Worm (Caenorhabditis elegans) whole organism, L1 larva: Measurements from ENCODE around the gene K06A9.2.

Experiments used
- F16B12.6 ChIP-seq: fragments of 150-350 bp; optimal IDR thresholded peaks from 2 replicates; lab custom pipeline; 2014; ENCODE audit warnings: missing biosample characterization, missing genetic modification characterization
- Y116A8C.19 ChIP-seq: sonication (generic microtip); optimal IDR thresholded peaks from 2 replicates; lab custom pipeline; 2016; ENCODE audit warnings: missing compliant biosample characterization, missing genetic modification characterization, borderline replicate concordance
- blmp-1 ChIP-seq: fragments of 150-350 bp; optimal IDR thresholded peaks from 2 replicates; lab custom pipeline; 2014; ENCODE audit warnings: missing biosample characterization, missing genetic modification characterization
- ceh-82 ChIP-seq, 3 experiments: fragments of 150-350 bp in 1 of 3; sonication (generic microtip) in 2 of 3; optimal IDR thresholded peaks; 2 replicates each; lab custom pipeline; 2014 to 2017; ENCODE audit warnings: missing biosample characterization in 3 of 3, missing genetic modification characterization in 3 of 3
- ceh-88 ChIP-seq: fragments of 200-800 bp; sonication (Bioruptor generic); IDR thresholded peaks from 2 replicates; pipeline ENCODE4 v1.3.6; 2022; ENCODE audit warnings: missing genetic modification characterization, missing compliant biosample characterization
- ces-1 ChIP-seq: fragments of 150-350 bp; optimal IDR thresholded peaks from 2 replicates; lab custom pipeline; 2014; ENCODE audit warnings: missing biosample characterization, missing genetic modification reagents, missing genetic modification characterization
- efl-3 ChIP-seq: fragments of 200-800 bp; sonication (Bioruptor generic); optimal IDR thresholded peaks from 2 replicates; lab custom pipeline; 2018; ENCODE audit warnings: mild to moderate bottlenecking, missing genetic modification characterization, missing compliant biosample characterization
- egl-27 ChIP-seq, 2 experiments: fragments of 150-350 bp in 1 of 2; sonication (generic microtip); optimal IDR thresholded peaks; 3 replicates each; lab custom pipeline; 2017 to 2018; ENCODE audit warnings: missing biosample characterization in 2 of 2, missing genetic modification characterization in 2 of 2, missing genetic modification reagents in 2 of 2
- elt-2 ChIP-seq: sonication (generic microtip); optimal IDR thresholded peaks from 2 replicates; lab custom pipeline; 2016; ENCODE audit warnings: missing genetic modification characterization, mild to moderate bottlenecking, inconsistent platforms, missing compliant biosample characterization, missing genetic modification reagents
- elt-3 ChIP-seq, 6 experiments: fragments of 150-350 bp in 1 of 6; sonication (generic microtip); optimal IDR thresholded peaks; 2 replicates each; lab custom pipeline; 2017 to 2018; ENCODE audit warnings: missing biosample characterization in 6 of 6, missing genetic modification characterization in 6 of 6, inconsistent platforms in 1 of 6
- ets-5 ChIP-seq: fragments of 200-800 bp; sonication (Bioruptor generic); IDR thresholded peaks from 2 replicates; pipeline ENCODE4 v1.3.6; 2022; ENCODE audit warnings: missing genetic modification characterization, missing compliant biosample characterization
- fkh-10 ChIP-seq: sonication (generic microtip); optimal IDR thresholded peaks from 2 replicates; lab custom pipeline; 2017; ENCODE audit warnings: missing biosample characterization, missing genetic modification reagents, missing genetic modification characterization
- fkh-4 ChIP-seq: sonication (generic microtip); optimal IDR thresholded peaks from 2 replicates; lab custom pipeline; 2016; ENCODE audit warnings: missing compliant biosample characterization, missing genetic modification characterization, borderline replicate concordance
- fkh-8 ChIP-seq: sonication (generic microtip); optimal IDR thresholded peaks from 2 replicates; lab custom pipeline; 2016; ENCODE audit warnings: mild to moderate bottlenecking, missing genetic modification characterization, missing compliant biosample characterization
- fos-1 ChIP-seq: fragments of 150-350 bp; optimal IDR thresholded peaks from 2 replicates; lab custom pipeline; 2014; ENCODE audit warnings: missing biosample characterization, missing genetic modification characterization
- hlh-17 ChIP-seq: fragments of 200-800 bp; sonication (Bioruptor generic); optimal IDR thresholded peaks from 2 replicates; lab custom pipeline; 2018; ENCODE audit warnings: missing genetic modification characterization, mild to moderate bottlenecking, missing compliant biosample characterization, moderate library complexity, borderline replicate concordance
- hpl-2 ChIP-seq: fragments of 150-350 bp; optimal IDR thresholded peaks from 2 replicates; lab custom pipeline; 2014; ENCODE audit warnings: missing biosample characterization, missing genetic modification reagents, missing genetic modification characterization
- irx-1 ChIP-seq: sonication (generic microtip); optimal IDR thresholded peaks from 2 replicates; lab custom pipeline; 2016; ENCODE audit warnings: missing genetic modification characterization, missing compliant biosample characterization
- isw-1 ChIP-seq: fragments of 200-800 bp; sonication (Bioruptor generic); IDR thresholded peaks from 2 replicates; pipeline ENCODE4 v1.3.6; 2022; ENCODE audit warnings: missing genetic modification characterization, missing compliant biosample characterization
- lin-13 ChIP-seq: fragments of 150-350 bp; optimal IDR thresholded peaks from 2 replicates; lab custom pipeline; 2014; ENCODE audit warnings: missing biosample characterization, missing genetic modification reagents, missing genetic modification characterization
- lin-15B ChIP-seq: fragments of 150-350 bp; sonication (generic microtip); optimal IDR thresholded peaks from 3 replicates; lab custom pipeline; 2014; ENCODE audit warnings: missing biosample characterization, missing genetic modification characterization
- lir-3 ChIP-seq: sonication (generic microtip); optimal IDR thresholded peaks from 2 replicates; lab custom pipeline; 2016; ENCODE audit warnings: mild to moderate bottlenecking, missing genetic modification characterization, moderate library complexity, missing compliant biosample characterization; ENCODE audit not compliant: poor library complexity
- lsy-2 ChIP-seq, 2 experiments: fragments of 150-350 bp; optimal IDR thresholded peaks; 2 replicates each; lab custom pipeline; 2014; ENCODE audit warnings: missing biosample characterization in 2 of 2, missing genetic modification characterization in 2 of 2
- mef-2 ChIP-seq: fragments of 150-350 bp; optimal IDR thresholded peaks from 2 replicates; lab custom pipeline; 2014; ENCODE audit warnings: missing biosample characterization, missing genetic modification characterization
- mep-1 ChIP-seq: fragments of 150-350 bp; optimal IDR thresholded peaks from 2 replicates; lab custom pipeline; 2014; ENCODE audit warnings: missing biosample characterization, missing genetic modification characterization
- nhr-11 ChIP-seq: fragments of 150-350 bp; optimal IDR thresholded peaks from 2 replicates; lab custom pipeline; 2014; ENCODE audit warnings: missing biosample characterization, missing genetic modification characterization
- nhr-12 ChIP-seq: sonication (generic microtip); optimal IDR thresholded peaks from 2 replicates; lab custom pipeline; 2017; ENCODE audit warnings: missing biosample characterization, missing genetic modification characterization
- nhr-19 ChIP-seq: fragments of 200-800 bp; sonication (Bioruptor generic); conservative IDR thresholded peaks from 2 replicates; pipeline ENCODE4 v1.3.6; 2022; ENCODE audit warnings: missing genetic modification characterization, missing compliant biosample characterization
- nhr-47 ChIP-seq: sonication (generic microtip); optimal IDR thresholded peaks from 2 replicates; lab custom pipeline; 2016; ENCODE audit warnings: mild to moderate bottlenecking, missing genetic modification characterization, moderate library complexity, missing compliant biosample characterization
- nhr-77 ChIP-seq: fragments of 150-350 bp; optimal IDR thresholded peaks from 2 replicates; lab custom pipeline; 2014; ENCODE audit warnings: missing biosample characterization, missing genetic modification characterization
- nhr-85 ChIP-seq: sonication (generic microtip); peaks from one replicate; lab custom pipeline; 2016; ENCODE audit warnings: missing genetic modification characterization, inconsistent platforms, missing compliant biosample characterization
- nhr-90 ChIP-seq: sonication (generic microtip); optimal IDR thresholded peaks from 2 replicates; lab custom pipeline; 2016; ENCODE audit warnings: mild to moderate bottlenecking, missing genetic modification characterization, missing compliant biosample characterization; ENCODE audit not compliant: poor library complexity
- pag-3 ChIP-seq: sonication (generic microtip); optimal IDR thresholded peaks from 2 replicates; lab custom pipeline; 2017; ENCODE audit warnings: missing genetic modification characterization, mild to moderate bottlenecking, missing compliant biosample characterization, antibody characterized with exemption, borderline replicate concordance; ENCODE audit not compliant: insufficient read depth
- pqm-1 ChIP-seq: sonication (generic microtip); optimal IDR thresholded peaks from 3 replicates; lab custom pipeline; 2017; ENCODE audit warnings: missing biosample characterization, missing genetic modification characterization
- rnt-1 ChIP-seq: sonication (generic microtip); optimal IDR thresholded peaks from 2 replicates; lab custom pipeline; 2016; ENCODE audit warnings: mild to moderate bottlenecking, missing genetic modification characterization, moderate library complexity, missing compliant biosample characterization
- snpc-4 ChIP-seq: fragments of 150-350 bp; optimal IDR thresholded peaks from 2 replicates; lab custom pipeline; 2014; ENCODE audit warnings: missing biosample characterization, missing genetic modification characterization
- sox-4 ChIP-seq: sonication (generic microtip); optimal IDR thresholded peaks from 2 replicates; lab custom pipeline; 2016; ENCODE audit warnings: missing genetic modification characterization, missing compliant biosample characterization
- sptf-1 ChIP-seq: fragments of 150-350 bp; optimal IDR thresholded peaks from 2 replicates; lab custom pipeline; 2014; ENCODE audit warnings: missing biosample characterization, missing genetic modification characterization
- swsn-7 ChIP-seq: sonication (generic microtip); optimal IDR thresholded peaks from 2 replicates; lab custom pipeline; 2016; ENCODE audit warnings: missing genetic modification characterization, missing compliant biosample characterization
- tbx-2 ChIP-seq: sonication (generic microtip); optimal IDR thresholded peaks from 2 replicates; lab custom pipeline; 2016; ENCODE audit warnings: missing genetic modification characterization, missing compliant biosample characterization
- unc-30 ChIP-seq: sonication (generic microtip); optimal IDR thresholded peaks from 2 replicates; lab custom pipeline; 2017; ENCODE audit warnings: missing biosample characterization, missing genetic modification characterization
- unc-86 ChIP-seq: sonication (generic microtip); optimal IDR thresholded peaks from 2 replicates; lab custom pipeline; 2016; ENCODE audit warnings: missing genetic modification characterization, missing compliant biosample characterization
- zag-1 ChIP-seq: fragments of 150-350 bp; optimal IDR thresholded peaks from 2 replicates; lab custom pipeline; 2014; ENCODE audit warnings: missing biosample characterization, missing genetic modification characterization
- zip-4 ChIP-seq: fragments of 200-800 bp; sonication (Bioruptor generic); optimal IDR thresholded peaks from 2 replicates; lab custom pipeline; 2018; ENCODE audit warnings: mild to moderate bottlenecking, missing genetic modification characterization, moderate library complexity, missing compliant biosample characterization
- ztf-11 ChIP-seq, 2 experiments: sonication (generic microtip); optimal IDR thresholded peaks; 2 replicates each; lab custom pipeline; 2016 to 2017; ENCODE audit warnings: missing genetic modification characterization in 2 of 2, missing biosample characterization in 1 of 2, missing compliant biosample characterization in 1 of 2

The K06A9.2 gene

DNA sequence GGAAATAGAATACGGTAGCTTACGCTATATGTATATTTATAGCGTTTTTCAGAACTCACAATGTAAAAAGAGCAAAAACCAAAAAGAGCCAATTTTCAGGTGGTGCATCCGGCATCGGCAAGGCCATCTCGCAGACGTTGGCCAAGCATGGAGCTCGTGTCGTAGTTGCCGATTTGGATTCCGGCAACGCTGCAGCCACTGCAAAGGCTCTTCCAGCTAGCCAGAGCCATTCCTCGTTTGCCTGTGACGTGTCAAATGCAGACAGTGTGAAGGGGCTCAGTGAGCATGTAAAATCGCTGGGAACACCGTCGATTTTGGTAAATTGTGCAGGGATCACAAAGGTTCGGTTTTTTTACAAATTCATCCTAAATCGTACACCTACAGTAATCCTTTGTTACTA, 49.1 kb upstream of the K06A9.2 start:
- TF ChIP-seq ceh-82 (tag; optimal IDR thresholded peaks at IDR 0.05; lab: Kevin White, UChicago) (no peak), F16B12.6 (tag; lab: Kevin White, UChicago) (no peak), tbx-2 (tag; lab: Kevin White, UChicago) (no peak)

- TF ChIP-seq nhr-19 (GFP tag; lab: Robert Waterston, UW) (0 out of 2 replicates have a peak, but pooled peaks have one; percentile 5), isw-1 (GFP tag; lab: Robert Waterston, UW) (no peak), elt-2 (tag; lab: Kevin White, UChicago) (no peak), lin-15B (no peak)
Observed at ce11 chrX:1488775-1489174, 47.4 kb upstream of the K06A9.2 start.

ce11 chrX:1489574-1489973, 46.6 kb upstream of the K06A9.2 start:
- TF ChIP-seq ets-5 (GFP tag; lab: Robert Waterston, UW) (no peak), mef-2 (tag; lab: Kevin White, UChicago) (no peak), hpl-2 (GFP tag; lab: Kevin White, UChicago) (no peak), sptf-1 (tag; lab: Kevin White, UChicago) (no peak), ces-1 (GFP tag; lab: Kevin White, UChicago) (no peak), fos-1 (tag; lab: Kevin White, UChicago) (no peak), egl-27 (tag; optimal IDR thresholded peaks at IDR 0.05; lab: Kevin White, UChicago) (no peak), nhr-77 (no peak), lsy-2 (tag; optimal IDR thresholded peaks at IDR 0.05; lab: Kevin White, UChicago) (no peak), efl-3 (GFP tag; lab: Kevin White, UChicago) (no peak), fkh-8 (tag; lab: Kevin White, UChicago) (no peak), unc-86 (tag; lab: Kevin White, UChicago) (no peak), swsn-7 (no peak), lir-3 (tag; lab: Kevin White, UChicago) (no peak)

DNA sequence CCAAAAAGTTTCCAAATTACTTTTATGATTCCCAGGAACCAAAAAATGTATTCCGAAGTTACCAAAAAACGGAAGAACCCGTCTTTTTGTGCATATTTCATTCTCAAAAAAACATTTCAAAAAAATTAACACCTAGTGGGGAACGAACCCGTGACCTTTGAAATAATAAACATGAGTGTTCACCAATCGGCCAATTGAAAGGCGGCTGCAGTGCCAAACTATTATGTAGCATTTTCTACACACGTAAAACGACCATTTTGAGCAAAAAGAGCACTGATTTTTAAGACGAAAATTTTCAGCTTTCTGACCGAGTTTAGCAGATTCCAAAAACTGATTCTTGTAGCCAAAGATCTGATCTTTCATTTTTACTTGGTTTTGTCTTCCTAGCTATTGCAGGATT, 45.1 kb upstream of the K06A9.2 start:
- no peak for TF ChIP-seq nhr-12
- no peak for TF ChIP-seq nhr-90 (tag; lab: Kevin White, UChicago)
- no peak for TF ChIP-seq fkh-8 (tag; lab: Kevin White, UChicago)
- no peak for TF ChIP-seq rnt-1
- TF ChIP-seq nhr-47, result no peak

- TF ChIP-seq sox-4, result no peak
- peak; percentile 3 for TF ChIP-seq irx-1 (tag; lab: Kevin White, UChicago)
- TF ChIP-seq tbx-2 (tag; lab: Kevin White, UChicago), result no peak
- TF ChIP-seq mef-2 (tag; lab: Kevin White, UChicago), result no peak
- TF ChIP-seq ztf-11 (tag; optimal IDR thresholded peaks at IDR 0.05; lab: Kevin White, UChicago), result no peak
- no peak for TF ChIP-seq elt-3 (tag; optimal IDR thresholded peaks at IDR 0.05; lab: Kevin White, UChicago)
- no peak for TF ChIP-seq mep-1 (tag; lab: Kevin White, UChicago)
- TF ChIP-seq Y116A8C.19 (tag; lab: Kevin White, UChicago), result no peak
- no peak for TF ChIP-seq lin-15B
- no peak for TF ChIP-seq zip-4 (GFP tag; lab: Kevin White, UChicago)
- no peak for TF ChIP-seq lin-13 (GFP tag; lab: Kevin White, UChicago)
- no peak for TF ChIP-seq lir-3 (tag; lab: Kevin White, UChicago)
- TF ChIP-seq nhr-85 (tag; lab: Kevin White, UChicago), result no peak
- no peak for TF ChIP-seq zag-1 (tag; lab: Kevin White, UChicago)
- TF ChIP-seq nhr-90 (tag; lab: Kevin White, UChicago), result peak; percentile 39
- TF ChIP-seq nhr-11, result no peak
- TF ChIP-seq ceh-88 (GFP tag; lab: Robert Waterston, UW), result no peak
- TF ChIP-seq fkh-10 (GFP tag; lab: Kevin White, UChicago), result no peak
- TF ChIP-seq ceh-82 (tag; optimal IDR thresholded peaks at IDR 0.05; lab: Kevin White, UChicago), result peak in 1 of 3 experiments; percentile 3
- no peak for TF ChIP-seq pag-3
- no peak for TF ChIP-seq hlh-17
- no peak for TF ChIP-seq blmp-1 (tag; lab: Kevin White, UChicago)
- TF ChIP-seq sptf-1 (tag; lab: Kevin White, UChicago), result no peak
- TF ChIP-seq unc-30 (tag; lab: Kevin White, UChicago), result no peak
- TF ChIP-seq fkh-4 (tag; lab: Kevin White, UChicago), result no peak
- TF ChIP-seq elt-2 (tag; lab: Kevin White, UChicago), result no peak
- no peak for TF ChIP-seq pqm-1 (tag; lab: Kevin White, UChicago)
- peak; percentile 58 for TF ChIP-seq nhr-47
- no peak for TF ChIP-seq snpc-4
Observed at ce11 chrX:1492174-1492573, 44.0 kb upstream of the K06A9.2 start.
